Worm (Caenorhabditis elegans) whole organism, mixed stage, embryonic: ENCODE data around the gene eral-1.

ENCODE experiments used
- M03D4.4 ChIP-seq: sonication (generic microtip); optimal IDR thresholded peaks from 2 replicates; lab custom pipeline; 2017; ENCODE audit warnings: mild to moderate bottlenecking, missing genetic modification characterization, missing compliant biosample characterization
- ceh-43 ChIP-seq: fragments of 200-800 bp; sonication (Bioruptor generic); optimal IDR thresholded peaks from 2 replicates; lab custom pipeline; 2018; ENCODE audit warnings: mild to moderate bottlenecking, missing genetic modification characterization, moderate library complexity, missing compliant biosample characterization
- ceh-83 ChIP-seq: fragments of 200-800 bp; sonication (Bioruptor generic); optimal IDR thresholded peaks from 2 replicates; lab custom pipeline; 2018; ENCODE audit warnings: mild to moderate bottlenecking, missing genetic modification characterization, missing compliant biosample characterization
- ces-1 ChIP-seq: fragments of 150-350 bp; optimal IDR thresholded peaks from 2 replicates; lab custom pipeline; 2014; ENCODE audit warnings: missing biosample characterization, missing genetic modification reagents, missing genetic modification characterization
- cnd-1 ChIP-seq: fragments of 200-800 bp; sonication (Bioruptor generic); optimal IDR thresholded peaks from 2 replicates; lab custom pipeline; 2018; ENCODE audit warnings: mild to moderate bottlenecking, missing genetic modification characterization, missing compliant biosample characterization
- drap-1 ChIP-seq: fragments of 200-800 bp; sonication (Bioruptor generic); optimal IDR thresholded peaks from 3 replicates; lab custom pipeline; 2018; ENCODE audit warnings: mild to moderate bottlenecking, missing genetic modification characterization, missing compliant biosample characterization
- elt-1 ChIP-seq: sonication (generic microtip); optimal IDR thresholded peaks from 2 replicates; lab custom pipeline; 2017; ENCODE audit warnings: missing genetic modification characterization, mild to moderate bottlenecking, missing compliant biosample characterization, antibody characterized with exemption, moderate library complexity, borderline replicate concordance; ENCODE audit not compliant: insufficient read depth
- elt-3 ChIP-seq: fragments of 150-350 bp; optimal IDR thresholded peaks from 2 replicates; lab custom pipeline; 2014; ENCODE audit warnings: missing biosample characterization, missing genetic modification characterization
- flh-1 ChIP-seq: fragments of 200-800 bp; sonication (Bioruptor generic); optimal IDR thresholded peaks from 2 replicates; lab custom pipeline; 2018; ENCODE audit warnings: mild to moderate bottlenecking, missing genetic modification characterization, moderate library complexity, missing compliant biosample characterization
- ham-2 ChIP-seq: fragments of 200-800 bp; sonication (Bioruptor generic); optimal IDR thresholded peaks from 2 replicates; lab custom pipeline; 2018; ENCODE audit warnings: mild to moderate bottlenecking, missing genetic modification characterization, missing compliant biosample characterization
- hlh-1 ChIP-seq: fragments of 150-350 bp; optimal IDR thresholded peaks from 2 replicates; lab custom pipeline; 2014; ENCODE audit warnings: missing biosample characterization, missing genetic modification reagents, missing genetic modification characterization
- lin-13 ChIP-seq: fragments of 150-350 bp; optimal IDR thresholded peaks from 2 replicates; lab custom pipeline; 2014; ENCODE audit warnings: missing biosample characterization, missing genetic modification characterization
- lin-32 ChIP-seq: fragments of 200-800 bp; sonication (Bioruptor generic); optimal IDR thresholded peaks from 2 replicates; lab custom pipeline; 2018; ENCODE audit warnings: mild to moderate bottlenecking, missing genetic modification characterization, missing compliant biosample characterization
- mep-1 ChIP-seq: fragments of 150-350 bp; optimal IDR thresholded peaks from 2 replicates; lab custom pipeline; 2017; ENCODE audit warnings: missing biosample characterization, missing genetic modification reagents, missing genetic modification characterization, inconsistent platforms
- nhr-12 ChIP-seq: fragments of 150-350 bp; optimal IDR thresholded peaks from 2 replicates; lab custom pipeline; 2014; ENCODE audit warnings: missing biosample characterization, missing genetic modification characterization
- nhr-2 ChIP-seq: fragments of 150-350 bp; optimal IDR thresholded peaks from 2 replicates; lab custom pipeline; 2014; ENCODE audit warnings: missing biosample characterization, missing genetic modification characterization
- nhr-237 ChIP-seq: fragments of 150-350 bp; optimal IDR thresholded peaks from 2 replicates; lab custom pipeline; 2014; ENCODE audit warnings: missing biosample characterization, missing genetic modification characterization
- nhr-28 ChIP-seq: fragments of 150-350 bp; optimal IDR thresholded peaks from 2 replicates; lab custom pipeline; 2014; ENCODE audit warnings: missing biosample characterization, missing genetic modification characterization
- pha-4 ChIP-seq: fragments of 150-350 bp; optimal IDR thresholded peaks from 2 replicates; lab custom pipeline; 2018; ENCODE audit warnings: missing biosample characterization, missing genetic modification reagents, missing genetic modification characterization
- sem-2 ChIP-seq: fragments of 200-800 bp; sonication (Bioruptor generic); optimal IDR thresholded peaks from 2 replicates; lab custom pipeline; 2018; ENCODE audit warnings: mild to moderate bottlenecking, missing genetic modification characterization, missing compliant biosample characterization
- snpc-4 ChIP-seq: fragments of 150-350 bp; optimal IDR thresholded peaks from 2 replicates; lab custom pipeline; 2014; ENCODE audit warnings: missing biosample characterization, missing genetic modification characterization
- sptf-1 ChIP-seq: sonication (generic microtip); optimal IDR thresholded peaks from 2 replicates; lab custom pipeline; 2017; ENCODE audit warnings: mild to moderate bottlenecking, missing genetic modification characterization, moderate library complexity, missing compliant biosample characterization
- tbx-8 ChIP-seq: fragments of 200-800 bp; sonication (Bioruptor generic); optimal IDR thresholded peaks from 2 replicates; lab custom pipeline; 2018; ENCODE audit warnings: mild to moderate bottlenecking, missing genetic modification characterization, moderate library complexity, missing compliant biosample characterization
- unc-120 ChIP-seq: sonication (generic microtip); optimal IDR thresholded peaks from 2 replicates; lab custom pipeline; 2017; ENCODE audit warnings: missing genetic modification characterization, missing compliant biosample characterization; ENCODE audit not compliant: poor library complexity, severe bottlenecking
- unc-62 ChIP-seq: fragments of 150-350 bp; optimal IDR thresholded peaks from 2 replicates; lab custom pipeline; 2014; ENCODE audit warnings: missing biosample characterization, missing genetic modification reagents, missing genetic modification characterization
- ztf-11 ChIP-seq: fragments of 150-350 bp; optimal IDR thresholded peaks from 2 replicates; lab custom pipeline; 2014; ENCODE audit warnings: missing biosample characterization, missing genetic modification characterization

Gene eral-1

ce11 chrII:9617902-9618245 lies 28.3 kb upstream of the eral-1 start:
- no peak for TF ChIP-seq tbx-8 (GFP tag; lab: Kevin White, UChicago)

DNA sequence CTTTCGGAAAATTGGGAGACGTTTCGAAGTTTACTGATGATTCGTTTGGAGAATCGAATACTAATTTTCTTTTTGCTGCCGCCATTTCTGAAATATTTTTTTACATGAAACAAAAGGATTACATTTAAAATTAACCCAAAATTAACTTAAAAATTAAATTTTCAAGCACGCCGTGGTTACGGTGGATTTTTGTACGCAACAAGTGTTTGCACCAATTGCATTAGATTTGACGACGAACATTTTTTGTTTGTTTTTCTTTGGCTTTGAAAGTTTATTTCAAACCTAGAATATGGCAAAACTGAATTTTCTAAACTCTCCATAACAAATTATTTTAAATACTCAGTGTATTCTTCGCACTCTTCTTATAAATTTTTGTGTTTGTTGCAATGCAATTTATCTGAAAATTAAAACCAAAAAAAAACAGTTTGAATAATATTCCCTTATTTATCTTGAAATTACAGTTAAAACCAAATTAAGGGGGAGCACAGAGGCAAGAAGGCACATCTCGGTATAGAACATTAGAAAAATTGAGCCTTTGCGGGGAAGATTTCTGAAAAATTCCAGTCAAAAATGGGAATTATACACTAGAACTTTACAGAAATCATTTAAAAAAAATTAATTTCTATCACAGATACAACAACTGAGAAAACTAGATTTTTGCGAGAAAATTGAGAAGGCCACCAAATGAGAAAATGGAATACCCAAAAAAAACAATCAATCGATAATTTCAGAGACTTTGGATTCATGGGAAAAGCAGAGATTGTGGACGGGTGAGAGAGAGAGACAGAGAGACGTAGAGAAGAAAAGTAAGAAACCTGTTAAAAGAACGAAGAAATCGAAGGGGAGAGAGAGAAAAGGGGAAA lies 27.7 kb upstream of the eral-1 start, which contains the start of gene hal-3:
TSS of gene hal-3 (minus strand) at position 87 of the 863 bp plus-strand sequence.
- TF ChIP-seq nhr-12 (tag; lab: Kevin White, UChicago) (no peak), lin-13 (tag; lab: Kevin White, UChicago) (no peak), pha-4 (tag; lab: Kevin White, UChicago) (no peak), sptf-1 (tag; lab: Kevin White, UChicago) (peak; percentile 2), ceh-83 (GFP tag; lab: Kevin White, UChicago) (no peak), snpc-4 (tag; lab: Kevin White, UChicago) (no peak)
- TF ChIP-seq, all 35 proteins: peak for 1

- no peak for TF ChIP-seq flh-1 (GFP tag; lab: Kevin White, UChicago)
- TF ChIP-seq M03D4.4 (tag; lab: Kevin White, UChicago): no peak
- TF ChIP-seq tbx-8 (GFP tag; lab: Kevin White, UChicago): no peak
- no peak for TF ChIP-seq nhr-28 (tag; lab: Kevin White, UChicago)
- TF ChIP-seq cnd-1 (tag; lab: Kevin White, UChicago): no peak
- no peak for TF ChIP-seq elt-3 (tag; lab: Kevin White, UChicago)
- TF ChIP-seq nhr-2 (tag; lab: Kevin White, UChicago): no peak
- no peak for TF ChIP-seq nhr-237
- no peak for TF ChIP-seq unc-120 (tag; lab: Kevin White, UChicago)
- TF ChIP-seq ceh-83 (GFP tag; lab: Kevin White, UChicago): no peak
- TF ChIP-seq elt-1: no peak
Measured at ce11 chrII:9614728-9615127, 25.2 kb upstream of the eral-1 start, which contains the start of gene hlh-6. Gene hlh-6 (minus strand): TSS chrII:9614828.

DNA sequence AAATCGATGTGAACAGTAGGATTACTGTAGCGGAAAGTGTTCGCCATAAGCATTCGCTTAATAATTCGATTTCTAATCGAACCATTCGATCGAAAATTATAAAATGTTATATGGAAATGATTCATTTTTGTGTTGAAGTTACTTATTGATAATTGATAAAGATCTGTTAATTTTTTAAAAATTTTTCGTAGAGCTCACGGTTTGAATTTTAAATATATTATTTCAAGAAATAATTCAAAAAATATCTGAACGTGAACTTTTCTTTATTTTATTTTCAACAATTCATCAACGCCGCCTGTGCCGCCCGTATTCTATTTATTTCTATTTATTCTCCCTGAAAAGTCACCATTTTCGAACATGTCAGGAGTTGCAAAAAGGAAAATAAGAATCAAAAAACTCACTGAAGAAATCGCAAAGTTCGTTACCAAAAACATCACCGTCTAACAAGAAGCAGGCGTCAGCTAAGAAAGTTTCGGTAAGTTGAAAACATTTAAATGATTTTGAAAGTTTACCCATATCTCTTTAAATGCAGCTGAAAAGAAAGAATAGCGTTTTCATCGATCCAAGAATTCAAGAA lies 21.9 kb upstream of the eral-1 start, which contains the start of the genes T15H9.5 and T15H9.4:
TSS of gene T15H9.5 (minus strand) at position 101 of the 577 bp plus-strand sequence.
TSS of gene T15H9.4 (plus strand) at position 527 of the 577 bp plus-strand sequence.
- TF ChIP-seq elt-3 (tag; lab: Kevin White, UChicago) (no peak), sem-2 (GFP tag; lab: Kevin White, UChicago) (no peak), unc-62 (GFP tag; lab: Kevin White, UChicago) (no peak), ceh-43 (GFP tag; lab: Kevin White, UChicago) (no peak), ham-2 (GFP tag; lab: Kevin White, UChicago) (no peak), ztf-11 (no peak), mep-1 (tag; lab: Kevin White, UChicago) (no peak), elt-1 (no peak), nhr-2 (tag; lab: Kevin White, UChicago) (no peak), nhr-28 (tag; lab: Kevin White, UChicago) (no peak), sptf-1 (tag; lab: Kevin White, UChicago) (no peak), lin-32 (GFP tag; lab: Kevin White, UChicago) (no peak)
- TF ChIP-seq, all 35 proteins: peak for 0

- TF ChIP-seq unc-62 (GFP tag; lab: Kevin White, UChicago) (no peak), hlh-1 (tag; lab: Kevin White, UChicago) (no peak), elt-1 (no peak), lin-13 (tag; lab: Kevin White, UChicago) (no peak), ham-2 (GFP tag; lab: Kevin White, UChicago) (no peak), sptf-1 (tag; lab: Kevin White, UChicago) (no peak), ceh-83 (GFP tag; lab: Kevin White, UChicago) (no peak), drap-1 (GFP tag; lab: Kevin White, UChicago) (no peak), unc-120 (tag; lab: Kevin White, UChicago) (no peak), ces-1 (GFP tag; lab: Kevin White, UChicago) (no peak), lin-32 (GFP tag; lab: Kevin White, UChicago) (no peak), snpc-4 (tag; lab: Kevin White, UChicago) (no peak), cnd-1 (tag; lab: Kevin White, UChicago) (no peak)
Measured at ce11 chrII:9609296-9609695, 19.7 kb upstream of the eral-1 start, which contains the start of gene pap-2. Gene pap-2 (minus strand): TSS chrII:9609396.
